Fruit fly (Drosophila melanogaster) whole organism, embryonic: Measurements from ENCODE around the gene DZIP1.

Experiments used
- CG1024 ChIP-seq: fragments of 200-800 bp; sonication (Bioruptor generic); IDR thresholded peaks from 2 replicates; pipeline ENCODE4 v1.3.6; 2022; ENCODE audit warnings: missing biosample characterization, missing genetic modification characterization
- CG10274 ChIP-seq: fragments of 200-800 bp; sonication (Bioruptor generic); optimal IDR thresholded peaks from 3 replicates; lab custom pipeline; 2017; ENCODE audit warnings: missing biosample characterization, mild to moderate bottlenecking, missing genetic modification characterization
- CG10959 ChIP-seq: fragments of 200-800 bp; sonication (Bioruptor generic); IDR thresholded peaks from 2 replicates; pipeline ENCODE4 v1.3.6; 2022; ENCODE audit warnings: missing biosample characterization, missing genetic modification characterization
- CG10979 ChIP-seq: fragments of 200-800 bp; sonication (Bioruptor generic); optimal IDR thresholded peaks from 2 replicates; lab custom pipeline; 2018; ENCODE audit warnings: missing biosample characterization, mild to moderate bottlenecking, missing genetic modification characterization, moderate library complexity
- CG11456 ChIP-seq: fragments of 200-800 bp; sonication (Bioruptor generic); IDR thresholded peaks from 3 replicates; pipeline ENCODE4 v1.3.6; 2022; ENCODE audit warnings: missing biosample characterization, missing genetic modification characterization
- CG11560 ChIP-seq: fragments of 200-800 bp; sonication (Bioruptor generic); IDR thresholded peaks from 3 replicates; pipeline ENCODE4 v1.3.6; 2022; ENCODE audit warnings: missing biosample characterization, missing genetic modification characterization
- CG15601 ChIP-seq: fragments of 200-800 bp; sonication (Bioruptor generic); optimal IDR thresholded peaks from 3 replicates; lab custom pipeline; 2019; ENCODE audit warnings: missing biosample characterization, mild to moderate bottlenecking, missing genetic modification characterization, moderate library complexity
- CG1602 ChIP-seq: fragments of 200-800 bp; sonication (Bioruptor generic); optimal IDR thresholded peaks from 3 replicates; lab custom pipeline; 2016; ENCODE audit warnings: missing biosample characterization, missing genetic modification characterization
- CG1792 ChIP-seq: fragments of 200-800 bp; sonication (Bioruptor generic); optimal IDR thresholded peaks from 2 replicates; lab custom pipeline; 2016; ENCODE audit warnings: missing biosample characterization, missing genetic modification characterization
- CG18262 ChIP-seq: fragments of 200-800 bp; optimal IDR thresholded peaks from 3 replicates; lab custom pipeline; 2019; ENCODE audit warnings: missing biosample characterization, mild to moderate bottlenecking, missing genetic modification characterization, moderate library complexity
- CG18764 ChIP-seq: fragments of 200-800 bp; sonication (Bioruptor generic); optimal IDR thresholded peaks from 3 replicates; lab custom pipeline; 2016; ENCODE audit warnings: missing biosample characterization, missing genetic modification characterization
- CG34422 ChIP-seq: fragments of 200-800 bp; sonication (Bioruptor generic); IDR thresholded peaks from 3 replicates; pipeline ENCODE4 v1.3.6; 2022; ENCODE audit warnings: missing biosample characterization, missing genetic modification characterization
- CG3995 ChIP-seq: fragments of 200-800 bp; sonication (Bioruptor generic); optimal IDR thresholded peaks from 3 replicates; lab custom pipeline; 2016; ENCODE audit warnings: missing biosample characterization, missing genetic modification characterization
- CG4282 ChIP-seq: fragments of 200-800 bp; sonication (Bioruptor generic); optimal IDR thresholded peaks from 2 replicates; lab custom pipeline; 2016; ENCODE audit warnings: missing biosample characterization, missing genetic modification characterization
- CG4424 ChIP-seq: fragments of 200-800 bp; sonication (Bioruptor generic); optimal IDR thresholded peaks from 3 replicates; lab custom pipeline; 2016; ENCODE audit warnings: missing biosample characterization, missing genetic modification characterization
- CG7556 ChIP-seq: fragments of 200-800 bp; sonication (Bioruptor generic); optimal IDR thresholded peaks from 2 replicates; lab custom pipeline; 2017; ENCODE audit warnings: missing biosample characterization, mild to moderate bottlenecking, missing genetic modification characterization
- CG9609 ChIP-seq: fragments of 200-800 bp; sonication (Bioruptor generic); optimal IDR thresholded peaks from 3 replicates; lab custom pipeline; 2016; ENCODE audit warnings: missing biosample characterization, missing genetic modification characterization
- CG9932 ChIP-seq: fragments of 200-800 bp; sonication (Bioruptor generic); IDR thresholded peaks from 2 replicates; pipeline ENCODE4 v1.3.6; 2022; ENCODE audit warnings: missing biosample characterization, missing genetic modification characterization
- CHES-1-like ChIP-seq: fragments of 200-800 bp; sonication (Bioruptor generic); optimal IDR thresholded peaks from 2 replicates; lab custom pipeline; 2016; ENCODE audit warnings: missing biosample characterization, missing genetic modification characterization
- HHEX ChIP-seq: fragments of 200-800 bp; sonication (Bioruptor generic); optimal IDR thresholded peaks from 3 replicates; lab custom pipeline; 2017; ENCODE audit warnings: missing biosample characterization, mild to moderate bottlenecking, missing genetic modification characterization, missing genetic modification reagents
- HLH54F ChIP-seq: fragments of 200-800 bp; sonication (Bioruptor generic); optimal IDR thresholded peaks from 3 replicates; lab custom pipeline; 2016; ENCODE audit warnings: missing biosample characterization, missing genetic modification characterization
- HLHmδ ChIP-seq: fragments of 200-800 bp; sonication (Bioruptor generic); optimal IDR thresholded peaks from 2 replicates; lab custom pipeline; 2018; ENCODE audit warnings: missing biosample characterization, mild to moderate bottlenecking, missing genetic modification characterization, moderate library complexity
- Hr51 ChIP-seq, 2 experiments: fragments of 200-800 bp; sonication (Bioruptor generic); optimal IDR thresholded peaks; 2 replicates in 1 of 2; 3 replicates in 1 of 2; lab custom pipeline; 2016 to 2018; ENCODE audit warnings: missing biosample characterization in 2 of 2, missing genetic modification characterization in 2 of 2, mild to moderate bottlenecking in 1 of 2, moderate library complexity in 1 of 2
- NFAT ChIP-seq: fragments of 200-800 bp; sonication (Bioruptor generic); IDR thresholded peaks from 2 replicates; pipeline ENCODE4 v1.3.6; 2022; ENCODE audit warnings: missing biosample characterization, missing genetic modification characterization
- Nf-YC ChIP-seq: fragments of 200-800 bp; optimal IDR thresholded peaks from 3 replicates; lab custom pipeline; 2019; ENCODE audit warnings: missing biosample characterization, mild to moderate bottlenecking, missing genetic modification characterization, moderate library complexity
- Oaz ChIP-seq: fragments of 200-800 bp; sonication (Bioruptor generic); IDR thresholded peaks from 2 replicates; pipeline ENCODE4 v1.3.6; 2022; ENCODE audit warnings: missing biosample characterization, missing genetic modification characterization
- Oli ChIP-seq: fragments of 200-800 bp; sonication (Bioruptor generic); optimal IDR thresholded peaks from 2 replicates; lab custom pipeline; 2018; ENCODE audit warnings: missing biosample characterization, mild to moderate bottlenecking, missing genetic modification characterization, moderate library complexity
- Ptx1 ChIP-seq: fragments of 200-800 bp; sonication (Bioruptor generic); IDR thresholded peaks from 2 replicates; pipeline ENCODE4 v1.3.6; 2022; ENCODE audit warnings: missing biosample characterization, missing genetic modification characterization
- Scr ChIP-seq: fragments of 200-800 bp; sonication (Bioruptor generic); IDR thresholded peaks from 2 replicates; pipeline ENCODE4 v1.3.6; 2022; ENCODE audit warnings: missing biosample characterization, missing genetic modification characterization; ENCODE audit not compliant: partially characterized antibody
- Sry-δ ChIP-seq: fragments of 200-800 bp; sonication (Bioruptor generic); optimal IDR thresholded peaks from 2 replicates; lab custom pipeline; 2016; ENCODE audit warnings: missing biosample characterization, missing genetic modification characterization
- Taf1 ChIP-seq: fragments of 200-800 bp; sonication (Bioruptor generic); IDR thresholded peaks from 2 replicates; pipeline ENCODE4 v1.3.6; 2022; ENCODE audit warnings: missing biosample characterization, missing genetic modification characterization
- ab ChIP-seq: fragments of 200-800 bp; sonication (Bioruptor generic); optimal IDR thresholded peaks from 2 replicates; lab custom pipeline; 2016; ENCODE audit warnings: missing biosample characterization, missing genetic modification characterization
- ara ChIP-seq: fragments of 200-800 bp; sonication (Bioruptor generic); IDR thresholded peaks from 2 replicates; pipeline ENCODE4 v1.3.6; 2022; ENCODE audit warnings: missing biosample characterization, missing genetic modification characterization
- ato ChIP-seq: fragments of 200-800 bp; sonication (Bioruptor generic); IDR thresholded peaks from 2 replicates; pipeline ENCODE4 v1.3.6; 2022; ENCODE audit warnings: missing biosample characterization, missing genetic modification characterization; ENCODE audit not compliant: partially characterized antibody
- bcd ChIP-seq: fragments of 200-800 bp; sonication (Bioruptor generic); optimal IDR thresholded peaks from 2 replicates; lab custom pipeline; 2017; ENCODE audit warnings: missing biosample characterization, mild to moderate bottlenecking, missing genetic modification characterization
- dati ChIP-seq: fragments of 200-800 bp; sonication (Bioruptor generic); IDR thresholded peaks from 2 replicates; pipeline ENCODE4 v1.3.6; 2022; ENCODE audit warnings: missing biosample characterization, missing genetic modification characterization
- dpn ChIP-seq, 2 experiments: fragments of 200-800 bp; sonication (Bioruptor generic); optimal IDR thresholded peaks; 3 replicates each; lab custom pipeline; 2016; ENCODE audit warnings: missing biosample characterization in 2 of 2, missing genetic modification characterization in 2 of 2
- esg ChIP-seq: fragments of 200-800 bp; sonication (Bioruptor generic); conservative IDR thresholded peaks from 2 replicates; pipeline ENCODE4 v1.3.6; 2022; ENCODE audit warnings: missing biosample characterization, missing genetic modification characterization
- insv ChIP-seq, 2 experiments: fragments of 200-800 bp; sonication (Bioruptor generic); optimal IDR thresholded peaks; 3 replicates each; lab custom pipeline; 2016 to 2018; ENCODE audit warnings: missing biosample characterization in 2 of 2, missing genetic modification characterization in 2 of 2
- jumu ChIP-seq: fragments of 200-800 bp; sonication (Bioruptor generic); optimal IDR thresholded peaks from 3 replicates; lab custom pipeline; 2016; ENCODE audit warnings: missing biosample characterization, missing genetic modification characterization
- lola ChIP-seq, 3 experiments: fragments of >200 bp in 2 of 3; fragments of 200-800 bp in 1 of 3; sonication (Bioruptor generic) in 1 of 3; optimal IDR thresholded peaks; 2 replicates each; lab custom pipeline; 2017 to 2019; ENCODE audit warnings: missing biosample characterization in 3 of 3, missing genetic modification characterization in 3 of 3, mild to moderate bottlenecking in 1 of 3, moderate library complexity in 1 of 3
- mam ChIP-seq: fragments of 200-800 bp; sonication (Bioruptor generic); optimal IDR thresholded peaks from 3 replicates; lab custom pipeline; 2016; ENCODE audit warnings: missing biosample characterization, missing genetic modification characterization
- nom ChIP-seq: fragments of 200-800 bp; sonication (Bioruptor generic); optimal IDR thresholded peaks from 2 replicates; lab custom pipeline; 2017; ENCODE audit warnings: missing biosample characterization, missing genetic modification characterization, mild to moderate bottlenecking, moderate library complexity, missing genetic modification reagents
- oc ChIP-seq: fragments of 200-800 bp; sonication (Bioruptor generic); optimal IDR thresholded peaks from 2 replicates; lab custom pipeline; 2018; ENCODE audit warnings: missing biosample characterization, mild to moderate bottlenecking, missing genetic modification characterization, moderate library complexity
- odd ChIP-seq: fragments of 200-800 bp; sonication (Bioruptor generic); optimal IDR thresholded peaks from 2 replicates; lab custom pipeline; 2017; ENCODE audit warnings: missing biosample characterization, mild to moderate bottlenecking, missing genetic modification characterization
- otp ChIP-seq: fragments of 200-800 bp; sonication (Bioruptor generic); IDR thresholded peaks from 3 replicates; pipeline ENCODE4, ENCODE4 v1.3.6; 2022; ENCODE audit warnings: missing biosample characterization, missing genetic modification characterization
- p53 ChIP-seq: fragments of 200-800 bp; sonication (Bioruptor generic); optimal IDR thresholded peaks from 2 replicates; lab custom pipeline; 2016; ENCODE audit warnings: missing biosample characterization, missing genetic modification characterization
- pb ChIP-seq: fragments of 200-800 bp; sonication (Bioruptor generic); optimal IDR thresholded peaks from 3 replicates; lab custom pipeline; 2016; ENCODE audit warnings: missing biosample characterization, missing genetic modification characterization
- rib ChIP-seq: fragments of 200-800 bp; sonication (Bioruptor generic); IDR thresholded peaks from 2 replicates; pipeline ENCODE4 v1.3.6; 2022; ENCODE audit warnings: missing biosample characterization, missing genetic modification characterization
- sc ChIP-seq, 3 experiments: fragments of >200 bp in 2 of 3; fragments of 200-800 bp in 1 of 3; sonication (Bioruptor generic) in 1 of 3; optimal IDR thresholded peaks; 2 replicates in 2 of 3; 3 replicates in 1 of 3; lab custom pipeline; 2017; ENCODE audit warnings: mild to moderate bottlenecking in 1 of 3, missing biosample characterization in 1 of 3, missing genetic modification characterization in 1 of 3, missing genetic modification reagents in 1 of 3

Gene DZIP1

dm6 chr3R:24557020-24557465, 42.0 kb downstream of the DZIP1 start:
- TF ChIP-seq CG18262 (tag; lab: Kevin White, UChicago) (peak; percentile 54), jumu (no peak), CG10979 (tag; lab: Kevin White, UChicago) (peak; percentile 38), nom (GFP tag; lab: Kevin White, UChicago) (peak; percentile 67), rib (GFP tag; lab: Robert Waterston, UW) (peak; percentile 73; the same call in 1 of the 2 replicates), ab (GFP tag; lab: Kevin White, UChicago) (peak; percentile 24), HLHmδ (no peak), dati (GFP tag; lab: Robert Waterston, UW) (no peak), insv (GFP tag; optimal IDR thresholded peaks at IDR 0.05; lab: Kevin White, UChicago) (peak in 1 of 2 experiments; percentile 58), pb (no peak), Taf1 (GFP tag; lab: Robert Waterston, UW) (peak; percentile 15; the same call in 1 of the 2 replicates), ara (GFP tag; lab: Robert Waterston, UW) (no peak; the same call in 1 of the 2 replicates), CG7556 (GFP tag; lab: Kevin White, UChicago) (no peak), CG15601 (peak; percentile 96), otp (GFP tag; lab: Robert Waterston, UW) (no peak), CG34422 (peak; percentile 85; the same call in 2 of the 3 replicates), Sry-δ (peak; percentile 39), CG1602 (GFP tag; lab: Kevin White, UChicago) (peak; percentile 61), ato (peak; percentile 92), CG1792 (GFP tag; lab: Kevin White, UChicago) (no peak), Ptx1 (GFP tag; lab: Robert Waterston, UW) (peak; percentile 74), Oaz (GFP tag; lab: Robert Waterston, UW) (no peak), CG10959 (no peak), HLH54F (GFP tag; lab: Kevin White, UChicago) (peak; percentile 54), CG9609 (GFP tag; lab: Kevin White, UChicago) (peak; percentile 61), NFAT (GFP tag; lab: Robert Waterston, UW) (peak; percentile 94), CG10274 (no peak), p53 (GFP tag; lab: Kevin White, UChicago) (peak; percentile 28), CHES-1-like (GFP tag; lab: Kevin White, UChicago) (peak; percentile 72), sc (optimal IDR thresholded peaks at IDR 0.05; lab: Kevin White, UChicago) (no peak), sc (GFP tag; optimal IDR thresholded peaks at IDR 0.05; lab: Kevin White, UChicago) (no peak), esg (GFP tag; lab: Robert Waterston, UW) (no peak), mam (GFP tag; lab: Kevin White, UChicago) (peak; percentile 77), CG18764 (GFP tag; lab: Kevin White, UChicago) (peak; percentile 39), Hr51 (GFP tag; optimal IDR thresholded peaks at IDR 0.05; lab: Kevin White, UChicago) (peak; percentile 56 to 62), Nf-YC (tag; lab: Kevin White, UChicago) (peak; percentile 49), bcd (GFP tag; lab: Kevin White, UChicago) (no peak), CG9932 (GFP tag; lab: Robert Waterston, UW) (no peak), CG11560 (tag; lab: Robert Waterston, UW) (no peak), oc (tag; lab: Kevin White, UChicago) (no peak), CG11456 (GFP tag; lab: Robert Waterston, UW) (peak; percentile 95), odd (GFP tag; lab: Kevin White, UChicago) (peak; percentile 0), HHEX (GFP tag; lab: Kevin White, UChicago) (peak; percentile 44), CG4424 (GFP tag; lab: Kevin White, UChicago) (peak; percentile 54), lola (GFP tag; optimal IDR thresholded peaks at IDR 0.05; lab: Kevin White, UChicago) (peak in 1 of 3 experiments; percentile 16), CG3995 (no peak), dpn (GFP tag; optimal IDR thresholded peaks at IDR 0.05; lab: Kevin White, UChicago) (peak; percentile 78 to 79), CG1024 (0 out of 2 replicates have a peak, but pooled peaks have one; percentile 39), Oli (tag; lab: Kevin White, UChicago) (peak; percentile 34), Scr (GFP tag; lab: Robert Waterston, UW) (peak; percentile 68), CG4282 (GFP tag; lab: Kevin White, UChicago) (peak; percentile 52)
